Worm (Caenorhabditis elegans): Measurements from ENCODE around the gene M05D6.9.

ce11 chrII:8504074-8504724 lies 10.1 kb downstream of the M05D6.9 start:
- TF ChIP-seq W03F9.2 (tag; optimal IDR thresholded peaks at IDR 0.05) (no peak), him-1 (tag; optimal IDR thresholded peaks at IDR 0.05) (no peak)
